Worm (Caenorhabditis elegans) whole organism, late embryonic: Measurements from ENCODE around the gene F57C12.2.

ENCODE experiments used
- C08G9.2 ChIP-seq: sonication (generic microtip); optimal IDR thresholded peaks from 2 replicates; lab custom pipeline; 2016; ENCODE audit warnings: mild to moderate bottlenecking, missing genetic modification characterization, moderate library complexity, missing compliant biosample characterization
- K02D7.2 ChIP-seq: sonication (generic microtip); optimal IDR thresholded peaks from 2 replicates; lab custom pipeline; 2017; ENCODE audit warnings: mild to moderate bottlenecking, missing genetic modification characterization, missing compliant biosample characterization
- K09A11.1 ChIP-seq: sonication (generic microtip); optimal IDR thresholded peaks from 2 replicates; lab custom pipeline; 2017; ENCODE audit warnings: antibody characterized with exemption, mild to moderate bottlenecking, missing genetic modification characterization, missing compliant biosample characterization; ENCODE audit not compliant: insufficient read depth
- T23F11.4 ChIP-seq: fragments of 200-800 bp; sonication (Bioruptor generic); optimal IDR thresholded peaks from 2 replicates; lab custom pipeline; 2018; ENCODE audit warnings: mild to moderate bottlenecking, missing genetic modification characterization, missing compliant biosample characterization
- ama-1 ChIP-seq: fragments of 150-350 bp; optimal IDR thresholded peaks from 2 replicates; lab custom pipeline; 2014
- ceh-14 ChIP-seq: sonication (generic microtip); optimal IDR thresholded peaks from 2 replicates; lab custom pipeline; 2016; ENCODE audit warnings: missing genotype, missing genetic modification characterization, missing compliant biosample characterization
- ceh-2 ChIP-seq: sonication (generic microtip); optimal IDR thresholded peaks from 2 replicates; lab custom pipeline; 2016; ENCODE audit warnings: missing genotype, missing genetic modification characterization, missing compliant biosample characterization
- ceh-24 ChIP-seq: sonication (generic microtip); optimal IDR thresholded peaks from 2 replicates; lab custom pipeline; 2016; ENCODE audit warnings: mild to moderate bottlenecking, missing genetic modification characterization, missing compliant biosample characterization
- ceh-31 ChIP-seq: sonication (generic microtip); optimal IDR thresholded peaks from 2 replicates; lab custom pipeline; 2016; ENCODE audit warnings: missing genetic modification characterization, missing compliant biosample characterization
- ceh-48 ChIP-seq: sonication (generic microtip); optimal IDR thresholded peaks from 2 replicates; lab custom pipeline; 2016; ENCODE audit warnings: missing genetic modification characterization, inconsistent platforms, missing compliant biosample characterization
- dve-1 ChIP-seq: sonication (generic microtip); optimal IDR thresholded peaks from 2 replicates; lab custom pipeline; 2017; ENCODE audit warnings: antibody characterized with exemption, mild to moderate bottlenecking, missing genetic modification characterization, missing compliant biosample characterization
- elt-2 ChIP-seq: sonication (generic microtip); optimal IDR thresholded peaks from 2 replicates; lab custom pipeline; 2016; ENCODE audit warnings: missing genetic modification reagents, missing genetic modification characterization, missing compliant biosample characterization
- elt-4 ChIP-seq: sonication (generic microtip); optimal IDR thresholded peaks from 2 replicates; lab custom pipeline; 2016; ENCODE audit warnings: missing genetic modification characterization, missing compliant biosample characterization
- ets-4 ChIP-seq: sonication (generic microtip); optimal IDR thresholded peaks from 2 replicates; lab custom pipeline; 2016; ENCODE audit warnings: missing genetic modification characterization, missing compliant biosample characterization
- gmeb-2 ChIP-seq: sonication (generic microtip); optimal IDR thresholded peaks from 2 replicates; lab custom pipeline; 2016; ENCODE audit warnings: missing genetic modification characterization, inconsistent platforms, missing compliant biosample characterization
- hlh-15 ChIP-seq: sonication (generic microtip); optimal IDR thresholded peaks from 2 replicates; lab custom pipeline; 2016; ENCODE audit warnings: missing genetic modification characterization, missing compliant biosample characterization
- hlh-30 ChIP-seq: sonication (generic microtip); optimal IDR thresholded peaks from 2 replicates; lab custom pipeline; 2017; ENCODE audit warnings: antibody characterized with exemption, missing genetic modification characterization, missing compliant biosample characterization; ENCODE audit not compliant: insufficient read depth
- hlh-6 ChIP-seq: sonication (generic microtip); optimal IDR thresholded peaks from 2 replicates; lab custom pipeline; 2016; ENCODE audit warnings: missing genotype, missing genetic modification characterization, missing compliant biosample characterization
- lim-6 ChIP-seq: sonication (generic microtip); optimal IDR thresholded peaks from 2 replicates; lab custom pipeline; 2016; ENCODE audit warnings: missing genetic modification characterization, missing compliant biosample characterization
- madf-2 ChIP-seq: sonication (generic microtip); optimal IDR thresholded peaks from 2 replicates; lab custom pipeline; 2017; ENCODE audit warnings: missing genetic modification characterization, missing compliant biosample characterization
- mec-3 ChIP-seq: sonication (generic microtip); optimal IDR thresholded peaks from 2 replicates; lab custom pipeline; 2016; ENCODE audit warnings: borderline replicate concordance, missing genetic modification characterization, missing compliant biosample characterization
- nhr-232 ChIP-seq: sonication (generic microtip); optimal IDR thresholded peaks from 2 replicates; lab custom pipeline; 2016; ENCODE audit warnings: missing genetic modification characterization, missing compliant biosample characterization
- odd-2 ChIP-seq: sonication (generic microtip); optimal IDR thresholded peaks from 2 replicates; lab custom pipeline; 2017; ENCODE audit warnings: antibody characterized with exemption, mild to moderate bottlenecking, missing genetic modification characterization, missing compliant biosample characterization
- pag-3 ChIP-seq: sonication (generic microtip); optimal IDR thresholded peaks from 2 replicates; lab custom pipeline; 2016; ENCODE audit warnings: missing compliant biosample characterization, missing genetic modification characterization, borderline replicate concordance
- pat-9 ChIP-seq: fragments of 200-800 bp; sonication (Bioruptor generic); optimal IDR thresholded peaks from 2 replicates; lab custom pipeline; 2018; ENCODE audit warnings: mild to moderate bottlenecking, missing genetic modification characterization, moderate library complexity, missing compliant biosample characterization
- pha-2 ChIP-seq: sonication (generic microtip); optimal IDR thresholded peaks from 2 replicates; lab custom pipeline; 2017; ENCODE audit warnings: mild to moderate bottlenecking, missing genetic modification characterization, missing compliant biosample characterization
- pqm-1 ChIP-seq: sonication (generic microtip); optimal IDR thresholded peaks from 2 replicates; lab custom pipeline; 2016; ENCODE audit warnings: missing genetic modification characterization, missing compliant biosample characterization
- pros-1 ChIP-seq: fragments of 150-350 bp; optimal IDR thresholded peaks from 2 replicates; lab custom pipeline; 2014; ENCODE audit warnings: missing biosample characterization, missing genetic modification reagents, missing genetic modification characterization
- sdc-2 ChIP-seq: sonication (generic microtip); optimal IDR thresholded peaks from 2 replicates; lab custom pipeline; 2016; ENCODE audit warnings: missing genotype, missing genetic modification characterization, missing compliant biosample characterization
- sox-2 ChIP-seq: fragments of 200-800 bp; sonication (Bioruptor generic); IDR thresholded peaks from 2 replicates; pipeline ENCODE4 v1.3.6; 2022; ENCODE audit warnings: missing genetic modification reagents, missing genetic modification characterization, missing compliant biosample characterization
- sox-4 ChIP-seq: sonication (generic microtip); optimal IDR thresholded peaks from 2 replicates; lab custom pipeline; 2017; ENCODE audit warnings: mild to moderate bottlenecking, missing genetic modification characterization, inconsistent platforms, missing compliant biosample characterization
- syd-9 ChIP-seq: sonication (generic microtip); optimal IDR thresholded peaks from 2 replicates; lab custom pipeline; 2016; ENCODE audit warnings: mild to moderate bottlenecking, missing genetic modification characterization, moderate library complexity, missing compliant biosample characterization
- tbx-7 ChIP-seq: sonication (generic microtip); optimal IDR thresholded peaks from 2 replicates; lab custom pipeline; 2016; ENCODE audit warnings: missing genotype, missing genetic modification characterization, missing compliant biosample characterization
- unc-3 ChIP-seq, 2 experiments: fragments of 200-800 bp in 1 of 2; sonication (Bioruptor generic) in 1 of 2; sonication (generic microtip) in 1 of 2; conservative IDR thresholded peaks in 1 of 2; optimal IDR thresholded peaks in 1 of 2; 2 replicates each; pipeline versions ENCODE4 v1.3.6 to Lab custom; 2016 to 2022; ENCODE audit warnings: missing compliant biosample characterization in 2 of 2, missing genetic modification characterization in 2 of 2, missing genetic modification reagents in 1 of 2
- unc-42 ChIP-seq: sonication (generic microtip); optimal IDR thresholded peaks from 2 replicates; lab custom pipeline; 2016; ENCODE audit warnings: missing genotype, missing genetic modification characterization, missing compliant biosample characterization
- unc-55 ChIP-seq: sonication (generic microtip); optimal IDR thresholded peaks from 2 replicates; lab custom pipeline; 2017; ENCODE audit warnings: missing biosample characterization, missing genetic modification reagents, missing genetic modification characterization
- zip-5 ChIP-seq: sonication (generic microtip); optimal IDR thresholded peaks from 2 replicates; lab custom pipeline; 2016; ENCODE audit warnings: missing genetic modification characterization, missing compliant biosample characterization

The F57C12.2 gene

DNA sequence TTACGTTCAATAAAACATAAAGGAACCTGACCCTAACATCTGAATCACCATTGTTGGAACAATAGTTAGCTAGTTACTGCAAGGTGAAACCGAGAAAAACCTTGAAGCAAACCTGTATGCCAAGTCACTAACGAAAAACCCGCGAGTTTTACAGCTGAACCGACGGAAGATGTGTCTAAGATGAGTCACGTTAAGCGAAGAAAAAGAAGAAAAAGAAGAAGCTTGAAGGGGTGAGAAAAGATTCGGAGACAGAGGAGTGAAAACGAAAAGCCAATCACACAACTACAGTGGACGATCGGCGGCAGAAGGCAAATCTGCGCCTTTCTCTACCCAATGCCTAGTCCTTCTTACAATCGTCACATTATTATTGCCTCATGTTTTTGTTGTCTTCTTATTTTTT is 6.7 kb upstream of the F57C12.2 start, which contains the start of gene nas-38:
TSS of gene nas-38 (plus strand) at position 301 of the 400 bp plus-strand sequence.
- no peak for TF ChIP-seq odd-2 (tag; lab: Kevin White, UChicago)
- no peak for TF ChIP-seq ceh-48 (tag; lab: Kevin White, UChicago)
- no peak for TF ChIP-seq hlh-6 (tag; lab: Kevin White, UChicago)
- no peak for TF ChIP-seq sox-4
- TF ChIP-seq ceh-31 (tag; lab: Kevin White, UChicago) = no peak
- no peak for TF ChIP-seq syd-9
- no peak for TF ChIP-seq pha-2
- no peak for TF ChIP-seq pros-1 (tag; lab: Kevin White, UChicago)
- TF ChIP-seq zip-5 (tag; lab: Kevin White, UChicago) = no peak
- TF ChIP-seq hlh-15 (tag; lab: Kevin White, UChicago) = no peak
- TF ChIP-seq sox-2 = no peak
- no peak for TF ChIP-seq lim-6 (tag; lab: Kevin White, UChicago)
- no peak for TF ChIP-seq pqm-1 (tag; lab: Kevin White, UChicago)
- no peak for TF ChIP-seq ceh-14
- no peak for TF ChIP-seq mec-3 (tag; lab: Kevin White, UChicago)
- no peak for TF ChIP-seq unc-3 (GFP tag; conservative IDR thresholded peaks at IDR 0.05; lab: Robert Waterston, UW)
- no peak for TF ChIP-seq unc-3 (tag; optimal IDR thresholded peaks at IDR 0.05; lab: Kevin White, UChicago)
- no peak for TF ChIP-seq tbx-7
- no peak for TF ChIP-seq ceh-24 (tag; lab: Kevin White, UChicago)
- TF ChIP-seq hlh-30 (tag; lab: Kevin White, UChicago) = no peak
- no peak for TF ChIP-seq madf-2

DNA sequence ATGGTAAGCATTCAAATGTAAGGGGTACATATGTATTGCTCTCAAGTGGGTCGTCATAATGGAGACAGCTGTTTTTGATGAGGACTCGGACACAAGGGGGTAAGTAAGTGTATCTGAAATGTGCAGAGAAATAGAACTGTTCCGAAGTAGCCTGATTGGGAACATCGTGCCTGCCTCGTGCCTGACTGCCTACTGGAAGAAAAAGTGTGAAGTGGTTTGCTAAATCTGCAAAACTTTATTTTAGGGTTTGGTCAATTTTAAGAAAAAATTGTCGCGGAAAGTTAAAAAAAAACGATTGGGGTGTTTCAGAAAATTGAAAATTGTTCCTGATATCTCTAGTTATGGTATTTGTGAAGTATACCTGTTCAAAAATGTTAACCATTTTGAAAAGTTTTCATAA is 6.0 kb upstream of the F57C12.2 start, which contains the start of gene hlh-19:
TSS of gene hlh-19 (minus strand) at position 101 of the 400 bp plus-strand sequence.
- TF ChIP-seq sdc-2 (tag; lab: Kevin White, UChicago) = no peak
- no peak for TF ChIP-seq T23F11.4
- TF ChIP-seq elt-2 (tag; lab: Kevin White, UChicago) = no peak
- TF ChIP-seq K02D7.2 (tag; lab: Kevin White, UChicago) = no peak
- TF ChIP-seq ceh-2 (tag; lab: Kevin White, UChicago) = no peak
- TF ChIP-seq unc-55 (GFP tag; lab: Kevin White, UChicago) = no peak
- no peak for TF ChIP-seq odd-2 (tag; lab: Kevin White, UChicago)
- TF ChIP-seq ets-4 (tag; lab: Kevin White, UChicago) = no peak
- no peak for TF ChIP-seq unc-42
- TF ChIP-seq elt-4 (tag; lab: Kevin White, UChicago) = no peak
- no peak for TF ChIP-seq ceh-24 (tag; lab: Kevin White, UChicago)
- no peak for TF ChIP-seq C08G9.2 (tag; lab: Kevin White, UChicago)
- no peak for TF ChIP-seq dve-1 (tag; lab: Kevin White, UChicago)
- TF ChIP-seq nhr-232 (tag; lab: Kevin White, UChicago) = no peak
- no peak for TF ChIP-seq pag-3 (tag; lab: Kevin White, UChicago)
- no peak for TF ChIP-seq tbx-7
- TF ChIP-seq pat-9 (tag; lab: Kevin White, UChicago) = no peak
- no peak for TF ChIP-seq K09A11.1 (tag; lab: Kevin White, UChicago)
- no peak for TF ChIP-seq ama-1
- no peak for TF ChIP-seq gmeb-2 (tag; lab: Kevin White, UChicago)

DNA sequence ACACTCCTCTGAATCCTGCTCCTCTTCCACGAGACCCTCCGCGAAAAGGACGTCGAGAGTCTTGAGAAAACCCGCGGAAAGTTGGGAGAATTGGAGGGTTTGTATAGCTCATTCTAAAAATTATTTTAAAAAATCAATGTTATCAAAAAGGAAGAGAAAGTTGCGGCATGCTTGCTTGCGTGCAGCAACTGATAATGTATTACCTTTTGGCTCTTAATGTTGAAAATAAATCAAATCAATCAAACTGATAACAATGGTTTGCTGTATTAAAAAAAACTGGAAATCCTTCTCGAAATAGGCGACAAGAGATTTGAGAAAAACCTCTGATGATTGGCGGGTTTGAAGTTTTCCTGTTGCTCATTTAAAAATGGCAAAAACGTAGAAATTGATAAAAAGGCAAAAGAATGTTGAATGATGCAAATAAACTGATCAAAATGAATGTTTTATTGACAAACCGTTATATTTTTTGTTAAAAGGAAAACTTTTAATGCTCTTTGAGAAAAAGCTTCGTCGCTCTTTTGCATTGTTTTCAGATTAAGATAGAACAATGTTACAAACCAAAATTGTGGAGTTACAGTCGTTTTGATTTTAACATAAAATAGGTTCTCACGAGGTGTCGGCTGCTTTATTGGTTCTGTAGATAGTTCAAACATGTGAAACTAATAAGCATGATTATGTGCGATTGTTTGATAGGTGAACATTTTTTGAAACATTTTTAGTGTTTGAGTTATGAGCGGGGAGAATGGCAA is 4.0 kb upstream of the F57C12.2 start:
- no peak for TF ChIP-seq unc-55 (GFP tag; lab: Kevin White, UChicago)
- peak; percentile 58 for TF ChIP-seq elt-2 (tag; lab: Kevin White, UChicago)
